Fruit fly (Drosophila melanogaster) whole organism, embryonic: ENCODE data around the gene Bx.
A peak's percentile ranks its signal among the peaks of the same experiment; 100 is the strongest.

Experiments
- Adf1 ChIP-seq: fragments of 200-800 bp; sonication (Bioruptor generic); IDR thresholded peaks from 2 replicates; pipeline ENCODE4 v1.3.6; 2022; ENCODE audit warnings: missing biosample characterization, missing genetic modification characterization
- CG10267 ChIP-seq: fragments of 200-800 bp; sonication (Bioruptor generic); optimal IDR thresholded peaks from 2 replicates; lab custom pipeline; 2018; ENCODE audit warnings: missing biosample characterization, mild to moderate bottlenecking, missing genetic modification characterization, moderate library complexity
- CG10654 ChIP-seq: fragments of 200-800 bp; sonication (Bioruptor generic); optimal IDR thresholded peaks from 2 replicates; lab custom pipeline; 2016; ENCODE audit warnings: missing biosample characterization, missing genetic modification characterization
- CG11085 ChIP-seq: fragments of 200-800 bp; sonication (Bioruptor generic); IDR thresholded peaks from 2 replicates; pipeline ENCODE4 v1.3.6; 2022; ENCODE audit warnings: missing biosample characterization, missing genetic modification characterization
- CG13287 ChIP-seq: fragments of 200-800 bp; sonication (Bioruptor generic); IDR thresholded peaks from 2 replicates; pipeline ENCODE4 v1.3.6; 2022; ENCODE audit warnings: missing biosample characterization, missing genetic modification characterization; ENCODE audit not compliant: partially characterized antibody
- CG14667 ChIP-seq: fragments of 200-800 bp; sonication (Bioruptor generic); IDR thresholded peaks from 2 replicates; pipeline ENCODE4 v1.3.6; 2022; ENCODE audit warnings: missing biosample characterization, missing genetic modification characterization
- CG15514 ChIP-seq: fragments of 200-800 bp; sonication (Bioruptor generic); optimal IDR thresholded peaks from 3 replicates; lab custom pipeline; 2017; ENCODE audit warnings: missing biosample characterization, missing genetic modification characterization, mild to moderate bottlenecking, moderate library complexity, missing genetic modification reagents
- CG16813 ChIP-seq: fragments of 200-800 bp; sonication (Bioruptor generic); IDR thresholded peaks from 3 replicates; pipeline ENCODE4 v1.3.6; 2022; ENCODE audit warnings: missing biosample characterization, missing genetic modification characterization; ENCODE audit not compliant: partially characterized antibody
- CG2199 ChIP-seq: fragments of 200-800 bp; sonication (Bioruptor generic); IDR thresholded peaks from 3 replicates; pipeline ENCODE4 v1.3.6; 2022; ENCODE audit warnings: missing biosample characterization, missing genetic modification characterization
- CG31441 ChIP-seq: fragments of 200-800 bp; sonication (Bioruptor generic); IDR thresholded peaks from 2 replicates; pipeline ENCODE4 v1.3.6; 2022; ENCODE audit warnings: missing biosample characterization, missing genetic modification characterization
- CG34224 ChIP-seq: fragments of 200-800 bp; sonication (Bioruptor generic); IDR thresholded peaks from 3 replicates; pipeline ENCODE4 v1.3.6; 2022; ENCODE audit warnings: missing biosample characterization, missing genetic modification characterization; ENCODE audit not compliant: partially characterized antibody
- CG6654 ChIP-seq: fragments of 200-800 bp; sonication (Bioruptor generic); optimal IDR thresholded peaks from 2 replicates; lab custom pipeline; 2017; ENCODE audit warnings: missing biosample characterization, mild to moderate bottlenecking, missing genetic modification characterization
- CG6689 ChIP-seq: fragments of 200-800 bp; sonication (Bioruptor generic); IDR thresholded peaks from 2 replicates; pipeline ENCODE4 v1.3.6; 2022; ENCODE audit warnings: missing biosample characterization, missing genetic modification characterization
- CG6813 ChIP-seq: fragments of 200-800 bp; sonication (Bioruptor generic); optimal IDR thresholded peaks from 2 replicates; lab custom pipeline; 2017; ENCODE audit warnings: missing biosample characterization, missing genetic modification characterization, mild to moderate bottlenecking, moderate library complexity, missing genetic modification reagents
- CG8290 ChIP-seq, 3 experiments: fragments of 200-800 bp; sonication (Bioruptor generic); optimal IDR thresholded peaks; 2 replicates each; lab custom pipeline; 2016 to 2019; ENCODE audit warnings: missing biosample characterization in 3 of 3, missing genetic modification characterization in 3 of 3, mild to moderate bottlenecking in 2 of 3, moderate library complexity in 1 of 3
- Camta ChIP-seq: fragments of 200-800 bp; sonication (Bioruptor generic); optimal IDR thresholded peaks from 2 replicates; lab custom pipeline; 2016; ENCODE audit warnings: missing biosample characterization, missing genetic modification characterization
- CrebB ChIP-seq: fragments of 200-800 bp; sonication (Bioruptor generic); optimal IDR thresholded peaks from 3 replicates; lab custom pipeline; 2018; ENCODE audit warnings: missing biosample characterization, mild to moderate bottlenecking, missing genetic modification characterization
- D19A ChIP-seq: fragments of 200-800 bp; optimal IDR thresholded peaks from 3 replicates; lab custom pipeline; 2019; ENCODE audit warnings: missing biosample characterization, mild to moderate bottlenecking, missing genetic modification characterization, moderate library complexity
- Deaf1 ChIP-seq: fragments of 200-800 bp; optimal IDR thresholded peaks from 3 replicates; lab custom pipeline; 2019; ENCODE audit warnings: missing biosample characterization, mild to moderate bottlenecking, missing genetic modification characterization, moderate library complexity
- Elba2 ChIP-seq: fragments of 200-800 bp; sonication (Bioruptor generic); optimal IDR thresholded peaks from 3 replicates; lab custom pipeline; 2016; ENCODE audit warnings: missing biosample characterization, missing genetic modification characterization
- Fer2 ChIP-seq: fragments of 200-800 bp; sonication (Bioruptor generic); optimal IDR thresholded peaks from 2 replicates; lab custom pipeline; 2018; ENCODE audit warnings: missing biosample characterization, mild to moderate bottlenecking, missing genetic modification characterization, moderate library complexity
- GATAe ChIP-seq: fragments of 200-800 bp; sonication (Bioruptor generic); conservative IDR thresholded peaks from 2 replicates; pipeline ENCODE4 v1.3.6; 2022; ENCODE audit warnings: missing biosample characterization, missing genetic modification characterization
- HLH3B ChIP-seq: fragments of 200-800 bp; sonication (Bioruptor generic); IDR thresholded peaks from 2 replicates; pipeline ENCODE4 v1.3.6; 2022; ENCODE audit warnings: missing biosample characterization, missing genetic modification characterization
- HmgZ ChIP-seq: fragments of 200-800 bp; sonication (Bioruptor generic); optimal IDR thresholded peaks from 2 replicates; lab custom pipeline; 2018; ENCODE audit warnings: missing biosample characterization, mild to moderate bottlenecking, missing genetic modification characterization
- Hr3 ChIP-seq: fragments of 200-800 bp; sonication (Bioruptor generic); optimal IDR thresholded peaks from 3 replicates; lab custom pipeline; 2016; ENCODE audit warnings: missing biosample characterization, missing genetic modification characterization
- Max ChIP-seq: fragments of 200-800 bp; sonication (Bioruptor generic); optimal IDR thresholded peaks from 2 replicates; lab custom pipeline; 2016; ENCODE audit warnings: missing biosample characterization, mild to moderate bottlenecking, missing genetic modification characterization
- Neu2 ChIP-seq: fragments of 200-800 bp; sonication (Bioruptor generic); optimal IDR thresholded peaks from 3 replicates; lab custom pipeline; 2016; ENCODE audit warnings: missing biosample characterization, missing genetic modification characterization, borderline replicate concordance
- Ssrp ChIP-seq: fragments of 200-800 bp; sonication (Bioruptor generic); optimal IDR thresholded peaks from 2 replicates; lab custom pipeline; 2018; ENCODE audit warnings: missing biosample characterization, mild to moderate bottlenecking, missing genetic modification characterization, moderate library complexity
- Stat92E ChIP-seq, 3 experiments: fragments of >200 bp in 2 of 3; fragments of 200-800 bp in 1 of 3; sonication (Bioruptor generic) in 1 of 3; optimal IDR thresholded peaks; 2 replicates each; lab custom pipeline; 2017 to 2019; ENCODE audit warnings: missing biosample characterization in 3 of 3, missing genetic modification characterization in 3 of 3, mild to moderate bottlenecking in 1 of 3, moderate library complexity in 1 of 3
- ara ChIP-seq: fragments of 200-800 bp; sonication (Bioruptor generic); IDR thresholded peaks from 2 replicates; pipeline ENCODE4 v1.3.6; 2022; ENCODE audit warnings: missing biosample characterization, missing genetic modification characterization
- az2 ChIP-seq: fragments of 200-800 bp; sonication (Bioruptor generic); optimal IDR thresholded peaks from 3 replicates; lab custom pipeline; 2016; ENCODE audit warnings: missing biosample characterization, missing genetic modification characterization
- bbx ChIP-seq: fragments of 200-800 bp; sonication (Bioruptor generic); IDR thresholded peaks from 2 replicates; pipeline ENCODE4 v1.3.6; 2022; ENCODE audit warnings: missing biosample characterization, missing genetic modification characterization; ENCODE audit not compliant: partially characterized antibody
- br ChIP-seq: fragments of >200 bp; optimal IDR thresholded peaks from 2 replicates; lab custom pipeline; 2017
- bsh ChIP-seq, 2 experiments: fragments of 200-800 bp; sonication (Bioruptor generic); optimal IDR thresholded peaks; 2 replicates each; lab custom pipeline; 2017 to 2018; ENCODE audit warnings: mild to moderate bottlenecking in 2 of 2, missing biosample characterization in 2 of 2, missing genetic modification characterization in 2 of 2, moderate library complexity in 1 of 2
- cad ChIP-seq: fragments of >200 bp; optimal IDR thresholded peaks from 2 replicates; lab custom pipeline; 2017; ENCODE audit warnings: missing biosample characterization, missing genetic modification characterization
- crc ChIP-seq: fragments of 200-800 bp; sonication (Bioruptor generic); optimal IDR thresholded peaks from 2 replicates; lab custom pipeline; 2016; ENCODE audit warnings: missing biosample characterization, missing genetic modification characterization
- dati ChIP-seq: fragments of 200-800 bp; sonication (Bioruptor generic); IDR thresholded peaks from 2 replicates; pipeline ENCODE4 v1.3.6; 2022; ENCODE audit warnings: missing biosample characterization, missing genetic modification characterization
- emc ChIP-seq: fragments of 200-800 bp; sonication (Bioruptor generic); optimal IDR thresholded peaks from 2 replicates; lab custom pipeline; 2016; ENCODE audit warnings: missing biosample characterization, missing genetic modification characterization
- eve ChIP-seq, 2 experiments: fragments of >200 bp; optimal IDR thresholded peaks; 2 replicates each; lab custom pipeline; 2017; ENCODE audit warnings: missing biosample characterization in 2 of 2, missing genetic modification characterization in 2 of 2
- ftz-f1 ChIP-seq: fragments of 200-800 bp; sonication (Bioruptor generic); optimal IDR thresholded peaks from 2 replicates; lab custom pipeline; 2016; ENCODE audit warnings: missing biosample characterization, missing genetic modification characterization
- ind ChIP-seq: fragments of 200-800 bp; sonication (Bioruptor generic); optimal IDR thresholded peaks from 3 replicates; lab custom pipeline; 2016; ENCODE audit warnings: missing biosample characterization, missing genetic modification characterization
- klu ChIP-seq: fragments of 200-800 bp; sonication (Bioruptor generic); IDR thresholded peaks from 2 replicates; pipeline ENCODE4 v1.3.6; 2022; ENCODE audit warnings: missing biosample characterization, missing genetic modification characterization
- lmd ChIP-seq: fragments of 200-800 bp; sonication (Bioruptor generic); IDR thresholded peaks from 2 replicates; pipeline ENCODE4 v1.3.6; 2022; ENCODE audit warnings: missing biosample characterization, missing genetic modification characterization
- p53 ChIP-seq: fragments of 200-800 bp; sonication (Bioruptor generic); optimal IDR thresholded peaks from 2 replicates; lab custom pipeline; 2016; ENCODE audit warnings: missing biosample characterization, missing genetic modification characterization
- repo ChIP-seq: fragments of 200-800 bp; sonication (Bioruptor generic); optimal IDR thresholded peaks from 2 replicates; lab custom pipeline; 2016; ENCODE audit warnings: missing biosample characterization, missing genetic modification characterization
- schlank ChIP-seq: fragments of 200-800 bp; sonication (Bioruptor generic); optimal IDR thresholded peaks from 2 replicates; lab custom pipeline; 2018; ENCODE audit warnings: missing biosample characterization, mild to moderate bottlenecking, missing genetic modification characterization
- sens-2 ChIP-seq: fragments of 200-800 bp; sonication (Bioruptor generic); IDR thresholded peaks from 2 replicates; pipeline ENCODE4 v1.3.6; 2022; ENCODE audit warnings: missing biosample characterization, missing genetic modification characterization
- shn ChIP-seq: fragments of 200-800 bp; sonication (Bioruptor generic); optimal IDR thresholded peaks from 3 replicates; lab custom pipeline; 2016; ENCODE audit warnings: missing biosample characterization, missing genetic modification characterization
- stc ChIP-seq: fragments of 200-800 bp; sonication (Bioruptor generic); IDR thresholded peaks from 2 replicates; pipeline ENCODE4 v1.3.6; 2022; ENCODE audit warnings: missing biosample characterization, missing genetic modification characterization
- tgo ChIP-seq: fragments of 200-800 bp; sonication (Bioruptor generic); IDR thresholded peaks from 3 replicates; pipeline ENCODE4 v1.3.6; 2022; ENCODE audit warnings: missing biosample characterization, missing genetic modification characterization
- tll ChIP-seq, 2 experiments: fragments of 200-800 bp in 1 of 2; fragments of >200 bp in 1 of 2; sonication (Bioruptor generic) in 1 of 2; optimal IDR thresholded peaks; 2 replicates each; lab custom pipeline; 2017 to 2019; ENCODE audit warnings: missing biosample characterization in 2 of 2, missing genetic modification characterization in 2 of 2, mild to moderate bottlenecking in 1 of 2, moderate library complexity in 1 of 2

The Bx gene

dm6 chrX:18533308-18533707 lies 18.1 kb downstream of the Bx start (continued):
- TF ChIP-seq bbx (no peak), az2 (GFP tag; lab: Kevin White, UChicago) (peak; percentile 13), CG11085 (GFP tag; lab: Robert Waterston, UW) (no peak), p53 (GFP tag; lab: Kevin White, UChicago) (no peak), CG13287 (no peak), crc (GFP tag; lab: Kevin White, UChicago) (no peak), CG6813 (GFP tag; lab: Kevin White, UChicago) (no peak), tgo (no peak), CG2199 (no peak), lmd (peak; percentile 37; the same call in 1 of the 2 replicates), CG16813 (GFP tag; lab: Robert Waterston, UW) (no peak), dati (GFP tag; lab: Robert Waterston, UW) (no peak), CG8290 (GFP tag; optimal IDR thresholded peaks at IDR 0.05; lab: Kevin White, UChicago) (no peak), CG8290 (tag; optimal IDR thresholded peaks at IDR 0.05; lab: Kevin White, UChicago) (no peak), eve (GFP tag; optimal IDR thresholded peaks at IDR 0.05; lab: Kevin White, UChicago) (no peak), schlank (tag; lab: Kevin White, UChicago) (no peak), D19A (peak; percentile 18), emc (GFP tag; lab: Kevin White, UChicago) (no peak), HmgZ (tag; lab: Kevin White, UChicago) (no peak), ftz-f1 (GFP tag; lab: Kevin White, UChicago) (no peak), Stat92E (GFP tag; optimal IDR thresholded peaks at IDR 0.05; lab: Kevin White, UChicago) (no peak), Max (GFP tag; lab: Kevin White, UChicago) (no peak), Neu2 (no peak), Ssrp (peak; percentile 65), Camta (GFP tag; lab: Kevin White, UChicago) (no peak), repo (GFP tag; lab: Kevin White, UChicago) (no peak), CrebB (no peak), Fer2 (no peak), br (lab: Kevin White, UChicago) (no peak), CG10267 (tag; lab: Kevin White, UChicago) (no peak), ara (GFP tag; lab: Robert Waterston, UW) (no peak), CG6654 (GFP tag; lab: Kevin White, UChicago) (no peak), CG14667 (GFP tag; lab: Robert Waterston, UW) (no peak), CG34224 (no peak), Elba2 (GFP tag; lab: Kevin White, UChicago) (no peak), Adf1 (GFP tag; lab: Robert Waterston, UW) (no peak), CG31441 (GFP tag; lab: Robert Waterston, UW) (0 out of 2 replicates have a peak, but pooled peaks have one; percentile 37), CG10654 (GFP tag; lab: Kevin White, UChicago) (no peak), CG15514 (GFP tag; lab: Kevin White, UChicago) (no peak), shn (no peak), Deaf1 (tag; lab: Kevin White, UChicago) (no peak), CG6689 (peak; percentile 30; the same call in 1 of the 2 replicates), ind (GFP tag; lab: Kevin White, UChicago) (no peak), bsh (GFP tag; optimal IDR thresholded peaks at IDR 0.05; lab: Kevin White, UChicago) (peak in 1 of 2 experiments; percentile 70), GATAe (GFP tag; lab: Robert Waterston, UW) (no peak), HLH3B (no peak), klu (GFP tag; lab: Robert Waterston, UW) (no peak), stc (GFP tag; lab: Robert Waterston, UW) (no peak), tll (GFP tag; optimal IDR thresholded peaks at IDR 0.05; lab: Kevin White, UChicago) (no peak), cad (GFP tag; lab: Kevin White, UChicago) (no peak), sens-2 (GFP tag; lab: Robert Waterston, UW) (no peak), Hr3 (GFP tag; lab: Kevin White, UChicago) (peak; percentile 41)
